Worm (Caenorhabditis elegans) whole organism, L4 larva: Measurements from ENCODE around the gene decr-1.1.

Source experiments
- Y105C5A.15 ChIP-seq: fragments of 200-800 bp; sonication (Bioruptor generic); IDR thresholded peaks from 2 replicates; pipeline ENCODE4 v1.3.6; 2022; ENCODE audit warnings: missing genetic modification characterization, missing compliant biosample characterization
- daf-8 ChIP-seq: fragments of 200-800 bp; sonication (Bioruptor generic); IDR thresholded peaks from 2 replicates; pipeline ENCODE4 v1.3.6; 2022; ENCODE audit warnings: missing genetic modification characterization, missing compliant biosample characterization
- egl-27 ChIP-seq: sonication (generic microtip); optimal IDR thresholded peaks from 3 replicates; lab custom pipeline; 2017; ENCODE audit warnings: missing biosample characterization, missing genetic modification reagents, missing genetic modification characterization
- fos-1 ChIP-seq: fragments of 150-350 bp; optimal IDR thresholded peaks from 2 replicates; lab custom pipeline; 2014; ENCODE audit warnings: missing biosample characterization, missing genetic modification characterization
- lin-39 ChIP-seq: fragments of 150-350 bp; optimal IDR thresholded peaks from 2 replicates; lab custom pipeline; 2014; ENCODE audit warnings: missing biosample characterization, missing genetic modification reagents, missing genetic modification characterization
- lsy-2 ChIP-seq, 2 experiments: fragments of 150-350 bp in 1 of 2; sonication (generic microtip) in 1 of 2; optimal IDR thresholded peaks; 2 replicates each; lab custom pipeline; 2014 to 2017; ENCODE audit warnings: missing biosample characterization in 2 of 2, missing genetic modification characterization in 2 of 2
- nhr-6 ChIP-seq: fragments of 150-350 bp; optimal IDR thresholded peaks from 2 replicates; lab custom pipeline; 2014; ENCODE audit warnings: missing biosample characterization, missing genetic modification characterization
- pqm-1 ChIP-seq: sonication (generic microtip); optimal IDR thresholded peaks from 2 replicates; lab custom pipeline; 2017; ENCODE audit warnings: missing biosample characterization, missing genetic modification characterization
- rbr-2 ChIP-seq: sonication (generic microtip); optimal IDR thresholded peaks from 2 replicates; lab custom pipeline; 2016; ENCODE audit warnings: missing genotype, missing genetic modification characterization, missing compliant biosample characterization
- snpc-4 ChIP-seq: fragments of 150-350 bp; optimal IDR thresholded peaks from 2 replicates; lab custom pipeline; 2014; ENCODE audit warnings: missing biosample characterization, missing genetic modification characterization
- unc-130 ChIP-seq: sonication (generic microtip); optimal IDR thresholded peaks from 2 replicates; lab custom pipeline; 2016; ENCODE audit warnings: missing genetic modification reagents, missing genetic modification characterization, missing compliant biosample characterization
- ztf-11 ChIP-seq: fragments of 150-350 bp; optimal IDR thresholded peaks from 2 replicates; lab custom pipeline; 2014; ENCODE audit warnings: missing biosample characterization, missing genetic modification characterization

DNA sequence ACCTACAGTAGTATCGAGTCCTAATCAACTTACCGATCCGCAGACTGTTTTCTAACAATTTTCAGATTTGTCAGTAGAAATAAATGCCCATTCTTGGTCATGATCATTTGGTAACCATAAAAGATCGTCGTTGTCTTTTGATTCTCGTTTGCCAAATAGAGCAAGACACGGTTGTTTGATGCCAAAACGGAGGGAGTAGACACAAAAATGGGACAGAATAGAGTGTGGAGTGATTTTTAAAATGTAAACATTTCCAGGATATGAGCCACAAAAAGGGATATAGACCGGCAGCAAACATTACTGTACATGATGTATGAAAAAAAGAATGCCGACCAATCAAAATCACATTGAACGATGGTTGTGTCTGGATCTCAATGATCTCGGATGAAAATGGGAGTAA is 34.7 kb downstream of the decr-1.1 start, which contains the start of gene F55B12.2:
- TF ChIP-seq lin-39 (no peak), lsy-2 (tag; optimal IDR thresholded peaks at IDR 0.05; lab: Kevin White, UChicago) (no peak), rbr-2 (tag; lab: Kevin White, UChicago) (no peak), snpc-4 (no peak), pqm-1 (tag; lab: Kevin White, UChicago) (no peak), Y105C5A.15 (no peak), nhr-6 (no peak), fos-1 (no peak), ztf-11 (tag; lab: Kevin White, UChicago) (no peak), unc-130 (GFP tag; lab: Kevin White, UChicago) (no peak), egl-27 (tag; lab: Kevin White, UChicago) (no peak), daf-8 (GFP tag; lab: Robert Waterston, UW) (no peak)
